Worm (Caenorhabditis elegans) whole organism, L2 larva: ENCODE results near the gene T26C5.2.
A peak's percentile ranks its signal among the peaks of the same experiment; 100 is the strongest.

ENCODE experiments used
- R02D3.7 ChIP-seq: fragments of 150-350 bp; optimal IDR thresholded peaks from 2 replicates; lab custom pipeline; 2014; ENCODE audit warnings: missing biosample characterization, missing genetic modification characterization
- Y55F3AM.14 ChIP-seq: fragments of 200-800 bp; sonication (Bioruptor generic); optimal IDR thresholded peaks from 2 replicates; lab custom pipeline; 2018; ENCODE audit warnings: mild to moderate bottlenecking, missing genetic modification characterization, missing compliant biosample characterization
- ZK546.5 ChIP-seq: sonication (generic microtip); optimal IDR thresholded peaks from 2 replicates; lab custom pipeline; 2017; ENCODE audit warnings: missing biosample characterization, missing genetic modification characterization
- alr-1 ChIP-seq: fragments of 150-350 bp; optimal IDR thresholded peaks from 2 replicates; lab custom pipeline; 2014; ENCODE audit warnings: missing biosample characterization, missing genetic modification characterization
- aly-2 ChIP-seq: fragments of 150-350 bp; optimal IDR thresholded peaks from 2 replicates; lab custom pipeline; 2014; ENCODE audit warnings: missing biosample characterization, missing genetic modification characterization
- ama-1 ChIP-seq: fragments of 150-350 bp; optimal IDR thresholded peaks from 2 replicates; lab custom pipeline; 2018; ENCODE audit warnings: inconsistent platforms
- blmp-1 ChIP-seq: sonication (generic microtip); optimal IDR thresholded peaks from 2 replicates; lab custom pipeline; 2017; ENCODE audit warnings: missing genetic modification characterization, mild to moderate bottlenecking, missing compliant biosample characterization, antibody characterized with exemption, moderate library complexity; ENCODE audit not compliant: insufficient read depth
- ceh-16 ChIP-seq: fragments of 150-350 bp; optimal IDR thresholded peaks from 2 replicates; lab custom pipeline; 2014; ENCODE audit warnings: missing biosample characterization, missing genetic modification characterization
- ceh-82 ChIP-seq: fragments of 150-350 bp; optimal IDR thresholded peaks from 2 replicates; lab custom pipeline; 2014; ENCODE audit warnings: missing biosample characterization, missing genetic modification characterization
- crh-2 ChIP-seq: sonication (generic microtip); optimal IDR thresholded peaks from 2 replicates; lab custom pipeline; 2017; ENCODE audit warnings: missing biosample characterization, missing genetic modification characterization
- dmd-4 ChIP-seq: sonication (generic microtip); optimal IDR thresholded peaks from 2 replicates; lab custom pipeline; 2017; ENCODE audit warnings: missing biosample characterization, missing genetic modification characterization
- egl-27 ChIP-seq: sonication (generic microtip); optimal IDR thresholded peaks from 3 replicates; lab custom pipeline; 2017; ENCODE audit warnings: missing biosample characterization, missing genetic modification reagents, missing genetic modification characterization
- elt-1 ChIP-seq: fragments of 150-350 bp; optimal IDR thresholded peaks from 2 replicates; lab custom pipeline; 2014; ENCODE audit warnings: missing biosample characterization, missing genetic modification characterization
- elt-3 ChIP-seq: sonication (generic microtip); optimal IDR thresholded peaks from 2 replicates; lab custom pipeline; 2017; ENCODE audit warnings: missing biosample characterization, missing genetic modification characterization
- fos-1 ChIP-seq: fragments of 150-350 bp; optimal IDR thresholded peaks from 2 replicates; lab custom pipeline; 2014; ENCODE audit warnings: missing biosample characterization, missing genetic modification characterization
- lin-11 ChIP-seq: fragments of 150-350 bp; sonication (generic microtip); optimal IDR thresholded peaks from 2 replicates; lab custom pipeline; 2014; ENCODE audit warnings: missing biosample characterization, missing genetic modification characterization, inconsistent platforms, mixed read lengths
- lin-13 ChIP-seq: fragments of 150-350 bp; optimal IDR thresholded peaks from 2 replicates; lab custom pipeline; 2014; ENCODE audit warnings: missing biosample characterization, missing genetic modification reagents, missing genetic modification characterization
- lin-39 ChIP-seq: fragments of 150-350 bp; optimal IDR thresholded peaks from 2 replicates; lab custom pipeline; 2014; ENCODE audit warnings: missing biosample characterization, missing genetic modification reagents, missing genetic modification characterization
- lsy-2 ChIP-seq, 2 experiments: fragments of 150-350 bp in 1 of 2; sonication (generic microtip) in 1 of 2; optimal IDR thresholded peaks; 2 replicates each; lab custom pipeline; 2014 to 2017; ENCODE audit warnings: missing biosample characterization in 2 of 2, missing genetic modification characterization in 2 of 2
- mbf-1 ChIP-seq: sonication (generic microtip); optimal IDR thresholded peaks from 2 replicates; lab custom pipeline; 2017; ENCODE audit warnings: missing biosample characterization, missing genetic modification characterization
- mdl-1 ChIP-seq, 2 experiments: fragments of 150-350 bp in 1 of 2; sonication (generic microtip) in 1 of 2; optimal IDR thresholded peaks; 2 replicates each; lab custom pipeline; 2017; ENCODE audit warnings: missing biosample characterization in 2 of 2, missing genetic modification characterization in 2 of 2
- nhr-11 ChIP-seq: fragments of 150-350 bp; optimal IDR thresholded peaks from 2 replicates; lab custom pipeline; 2014; ENCODE audit warnings: missing biosample characterization, missing genetic modification characterization
- nhr-12 ChIP-seq: fragments of 150-350 bp; optimal IDR thresholded peaks from 2 replicates; lab custom pipeline; 2014; ENCODE audit warnings: missing biosample characterization, missing genetic modification characterization
- nhr-129 ChIP-seq: fragments of 150-350 bp; optimal IDR thresholded peaks from 2 replicates; lab custom pipeline; 2014; ENCODE audit warnings: missing biosample characterization, missing genetic modification characterization
- nhr-23 ChIP-seq: fragments of 150-350 bp; optimal IDR thresholded peaks from 2 replicates; lab custom pipeline; 2014; ENCODE audit warnings: missing biosample characterization, missing genetic modification reagents, missing genetic modification characterization
- nhr-25 ChIP-seq: fragments of 150-350 bp; sonication (generic microtip); optimal IDR thresholded peaks from 3 replicates; lab custom pipeline; 2014; ENCODE audit warnings: missing biosample characterization, missing genetic modification characterization
- nhr-6 ChIP-seq: fragments of 150-350 bp; optimal IDR thresholded peaks from 2 replicates; lab custom pipeline; 2014; ENCODE audit warnings: missing biosample characterization, missing genetic modification characterization
- nhr-77 ChIP-seq: fragments of 150-350 bp; optimal IDR thresholded peaks from 2 replicates; lab custom pipeline; 2014; ENCODE audit warnings: missing biosample characterization, missing genetic modification characterization
- peb-1 ChIP-seq: fragments of 150-350 bp; optimal IDR thresholded peaks from 2 replicates; lab custom pipeline; 2014; ENCODE audit warnings: missing biosample characterization, missing genetic modification characterization
- skn-1 ChIP-seq: sonication (generic microtip); optimal IDR thresholded peaks from 2 replicates; lab custom pipeline; 2017; ENCODE audit warnings: missing biosample characterization, missing genetic modification characterization
- sma-3 ChIP-seq: sonication (generic microtip); optimal IDR thresholded peaks from 2 replicates; lab custom pipeline; 2016; ENCODE audit warnings: missing genetic modification reagents, missing genetic modification characterization, missing compliant biosample characterization
- sma-9 ChIP-seq, 2 experiments: fragments of 150-350 bp in 1 of 2; sonication (generic microtip) in 1 of 2; optimal IDR thresholded peaks; 2 replicates each; lab custom pipeline; 2014 to 2016; ENCODE audit warnings: missing genetic modification characterization in 2 of 2, mild to moderate bottlenecking in 1 of 2, missing biosample characterization in 1 of 2, missing compliant biosample characterization in 1 of 2, missing genetic modification reagents in 1 of 2, moderate library complexity in 1 of 2
- snpc-4 ChIP-seq: fragments of 150-350 bp; optimal IDR thresholded peaks from 2 replicates; lab custom pipeline; 2014; ENCODE audit warnings: missing biosample characterization, missing genetic modification characterization
- unc-39 ChIP-seq: fragments of 150-350 bp; optimal IDR thresholded peaks from 2 replicates; lab custom pipeline; 2014; ENCODE audit warnings: missing biosample characterization, missing genetic modification characterization
- unc-55 ChIP-seq: fragments of 150-350 bp; sonication (generic microtip); optimal IDR thresholded peaks from 3 replicates; lab custom pipeline; 2014; ENCODE audit warnings: missing biosample characterization, missing genetic modification reagents, missing genetic modification characterization
- unc-62 ChIP-seq: fragments of 150-350 bp; optimal IDR thresholded peaks from 2 replicates; lab custom pipeline; 2014; ENCODE audit warnings: missing biosample characterization, missing genetic modification reagents, missing genetic modification characterization
- ztf-1 ChIP-seq: fragments of 200-800 bp; sonication (Bioruptor generic); conservative IDR thresholded peaks from 2 replicates; pipeline ENCODE4 v1.3.6; 2022; ENCODE audit warnings: missing genetic modification characterization, missing compliant biosample characterization
- ztf-11 ChIP-seq: sonication (generic microtip); optimal IDR thresholded peaks from 2 replicates; lab custom pipeline; 2017; ENCODE audit warnings: missing biosample characterization, missing genetic modification characterization
- ztf-4 ChIP-seq: fragments of 150-350 bp; optimal IDR thresholded peaks from 2 replicates; lab custom pipeline; 2014; ENCODE audit warnings: missing biosample characterization, missing genetic modification characterization

T26C5.2 gene

ce11 chrII:9274734-9275133 lies 41.7 kb downstream of the T26C5.2 start:
- TF ChIP-seq nhr-77 (tag; lab: Kevin White, UChicago): no peak
- no peak for TF ChIP-seq ceh-82 (tag; lab: Kevin White, UChicago)
- TF ChIP-seq ama-1: no peak
- no peak for TF ChIP-seq nhr-23 (tag; lab: Kevin White, UChicago)
- TF ChIP-seq ceh-16 (tag; lab: Kevin White, UChicago): no peak
- TF ChIP-seq elt-1 (tag; lab: Kevin White, UChicago): no peak
- no peak for TF ChIP-seq unc-39
- no peak for TF ChIP-seq aly-2 (tag; lab: Kevin White, UChicago)
- TF ChIP-seq crh-2 (tag; lab: Kevin White, UChicago): no peak
- TF ChIP-seq ZK546.5 (tag; lab: Kevin White, UChicago): no peak
- TF ChIP-seq lin-11 (tag; lab: Kevin White, UChicago): no peak
- no peak for TF ChIP-seq lsy-2 (tag; optimal IDR thresholded peaks at IDR 0.05; lab: Kevin White, UChicago)
- TF ChIP-seq, all 48 proteins: peak for 0

DNA sequence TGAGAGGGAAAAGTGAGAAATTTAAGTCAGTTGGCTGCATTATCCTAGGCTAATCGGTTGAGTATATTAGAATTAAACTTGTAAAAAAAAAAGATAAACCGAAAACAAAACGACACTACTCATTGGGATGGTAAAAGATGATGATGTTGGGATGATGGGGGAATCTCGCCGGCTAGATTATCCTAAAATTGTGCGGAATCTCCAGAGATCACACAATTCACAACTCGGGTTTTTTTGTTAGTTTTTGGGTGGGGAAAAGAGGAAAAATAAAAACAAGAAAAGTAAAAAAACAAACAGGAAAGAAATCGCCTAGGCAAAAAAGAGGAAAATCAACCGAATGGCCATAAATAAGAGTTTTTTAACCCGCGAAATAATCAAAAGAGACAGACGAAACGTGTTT lies 42.1 kb downstream of the T26C5.2 start:
- no peak for TF ChIP-seq lin-39 (tag; lab: Kevin White, UChicago)
- peak; percentile 8 for TF ChIP-seq crh-2 (tag; lab: Kevin White, UChicago)
- TF ChIP-seq ceh-16 (tag; lab: Kevin White, UChicago): no peak
- no peak for TF ChIP-seq sma-3 (GFP tag; lab: Kevin White, UChicago)
- no peak for TF ChIP-seq ztf-1
- TF ChIP-seq lsy-2 (tag; optimal IDR thresholded peaks at IDR 0.05; lab: Kevin White, UChicago): peak in 1 of 2 experiments; percentile 6

ce11 chrII:9277153-9277552 lies 44.1 kb downstream of the T26C5.2 start:
- no peak for TF ChIP-seq ztf-11
- TF ChIP-seq elt-3 (tag; lab: Kevin White, UChicago): no peak
- TF ChIP-seq crh-2 (tag; lab: Kevin White, UChicago): no peak
- TF ChIP-seq nhr-6 (tag; lab: Kevin White, UChicago): no peak
- TF ChIP-seq nhr-77 (tag; lab: Kevin White, UChicago): no peak
- no peak for TF ChIP-seq snpc-4 (tag; lab: Kevin White, UChicago)

ce11 chrII:9279016-9279415 lies 46.0 kb downstream of the T26C5.2 start:
- TF ChIP-seq sma-3 (GFP tag; lab: Kevin White, UChicago) (no peak), nhr-6 (tag; lab: Kevin White, UChicago) (no peak), mbf-1 (tag; lab: Kevin White, UChicago) (no peak), peb-1 (tag; lab: Kevin White, UChicago) (no peak), unc-39 (no peak), ZK546.5 (tag; lab: Kevin White, UChicago) (no peak), lin-13 (GFP tag; lab: Kevin White, UChicago) (no peak), alr-1 (tag; lab: Kevin White, UChicago) (no peak), ztf-11 (no peak), dmd-4 (tag; lab: Kevin White, UChicago) (no peak), R02D3.7 (tag; lab: Kevin White, UChicago) (no peak), mdl-1 (tag; optimal IDR thresholded peaks at IDR 0.05; lab: Kevin White, UChicago) (no peak), unc-55 (GFP tag; lab: Kevin White, UChicago) (no peak), nhr-11 (tag; lab: Kevin White, UChicago) (no peak)

DNA sequence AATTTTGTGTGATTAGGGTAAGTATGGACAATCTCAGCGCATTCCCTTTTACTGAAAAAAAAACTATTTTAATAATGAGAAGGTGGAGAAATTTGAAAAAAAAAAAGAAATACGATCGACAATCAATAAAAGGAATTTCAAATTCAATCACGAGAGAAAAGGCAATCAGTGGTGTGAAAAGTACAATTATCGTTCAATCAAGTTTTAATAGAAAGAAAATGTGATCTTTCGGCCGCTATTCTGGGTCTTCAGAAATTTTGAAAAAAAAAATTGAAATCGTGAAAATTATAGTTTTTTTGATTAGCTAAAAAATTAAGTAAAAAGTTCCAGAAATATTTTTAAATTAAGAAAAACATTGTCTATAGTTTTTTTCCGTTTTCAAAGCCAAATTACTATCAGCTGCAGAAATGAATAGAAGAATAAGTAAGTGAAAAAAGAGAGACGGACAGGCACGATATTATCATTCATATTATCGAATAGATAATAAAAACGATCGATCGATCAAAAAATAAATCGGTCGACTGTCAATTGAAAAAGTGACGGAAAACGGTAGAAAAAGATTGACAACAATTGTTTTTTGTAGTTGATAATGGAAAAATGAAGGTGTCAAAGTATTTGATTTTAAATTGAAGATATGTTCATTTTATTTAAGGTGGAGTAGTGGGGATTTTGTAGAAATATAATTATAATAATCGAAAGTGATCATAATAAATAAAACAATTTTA lies 47.2 kb downstream of the T26C5.2 start, which contains the start of gene gldi-3:
gldi-3 (minus strand) TSS at position 51 of the 725 bp plus-strand sequence.
- TF ChIP-seq nhr-11 (tag; lab: Kevin White, UChicago) (no peak), lsy-2 (tag; optimal IDR thresholded peaks at IDR 0.05; lab: Kevin White, UChicago) (peak in 1 of 2 experiments; percentile 23), unc-39 (no peak), lin-13 (GFP tag; lab: Kevin White, UChicago) (no peak), snpc-4 (tag; lab: Kevin White, UChicago) (no peak), nhr-12 (tag; lab: Kevin White, UChicago) (no peak), ztf-11 (no peak), aly-2 (tag; lab: Kevin White, UChicago) (no peak), sma-9 (GFP tag; optimal IDR thresholded peaks at IDR 0.05; lab: Kevin White, UChicago) (no peak), sma-9 (tag; optimal IDR thresholded peaks at IDR 0.05; lab: Kevin White, UChicago) (no peak), ZK546.5 (tag; lab: Kevin White, UChicago) (no peak), Y55F3AM.14 (no peak), egl-27 (no peak), ztf-4 (tag; lab: Kevin White, UChicago) (peak; percentile 16), skn-1 (tag; lab: Kevin White, UChicago) (no peak), unc-62 (no peak), nhr-25 (tag; lab: Kevin White, UChicago) (no peak), fos-1 (peak; percentile 48), blmp-1 (no peak), alr-1 (tag; lab: Kevin White, UChicago) (no peak), nhr-129 (no peak), ztf-1 (no peak)
